Worm (Caenorhabditis elegans): ENCODE data around the gene T16G12.7.

Gene T16G12.7

DNA sequence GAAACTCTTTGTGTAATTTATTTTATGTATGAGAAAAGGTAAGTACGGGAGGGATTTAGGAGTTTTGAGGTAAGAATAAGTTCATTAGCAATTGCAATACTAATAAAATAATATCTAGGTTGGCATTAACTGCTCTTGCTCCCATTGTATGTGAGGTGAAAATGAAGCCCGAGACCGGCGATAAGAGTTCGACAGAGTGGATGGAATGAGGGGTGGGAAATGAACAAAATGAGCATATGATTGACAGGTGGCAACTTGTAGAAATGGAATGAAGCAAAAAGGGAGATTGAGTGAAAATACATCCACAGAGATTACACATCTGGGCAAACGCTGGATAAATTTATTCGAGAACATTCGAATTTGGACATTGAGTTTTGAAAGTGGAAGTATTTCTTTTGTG lies 38.9 kb upstream of the T16G12.7 start:
- TF ChIP-seq madf-2 (tag; optimal IDR thresholded peaks at IDR 0.05) (no peak), ceh-6 (GFP tag; optimal IDR thresholded peaks at IDR 0.05) (no peak), unc-42 (tag; optimal IDR thresholded peaks at IDR 0.05) (no peak), ttx-3 (tag; optimal IDR thresholded peaks at IDR 0.05) (no peak), sdc-2 (tag; optimal IDR thresholded peaks at IDR 0.05) (no peak), hlh-15 (tag; optimal IDR thresholded peaks at IDR 0.05) (no peak)

DNA sequence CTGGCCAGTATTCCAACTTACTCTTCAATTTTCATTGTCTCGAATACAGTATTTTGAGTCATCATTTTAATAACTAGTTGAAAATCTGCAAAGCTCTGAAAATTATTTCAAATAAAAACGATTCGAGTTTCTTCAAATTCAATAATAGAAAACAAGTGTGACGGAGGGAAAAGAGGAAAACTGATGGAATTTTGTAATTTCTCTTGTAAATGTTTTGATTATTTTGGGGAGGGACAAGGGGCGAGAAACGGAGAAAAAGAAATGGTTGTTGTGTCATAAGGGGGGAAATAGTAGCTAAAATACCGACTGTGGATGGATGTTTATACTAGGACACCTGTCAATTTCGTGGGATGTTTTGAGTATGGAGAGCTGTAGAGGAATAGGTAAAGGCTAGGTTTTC lies 38.2 kb upstream of the T16G12.7 start, which contains the start of gene T16G12.9:
TSS of gene T16G12.9 (minus strand) at position 101 of the 400 bp plus-strand sequence.
- no peak for TF ChIP-seq hlh-13 (GFP tag; optimal IDR thresholded peaks at IDR 0.05)
- TF ChIP-seq ceh-14 (tag; optimal IDR thresholded peaks at IDR 0.05) = no peak
- TF ChIP-seq odd-2 (tag; optimal IDR thresholded peaks at IDR 0.05) = no peak
- TF ChIP-seq ceh-45 (GFP tag; IDR thresholded peaks at IDR 0.05) = no peak
- TF ChIP-seq tbx-2 (tag; optimal IDR thresholded peaks at IDR 0.05) = no peak
- TF ChIP-seq eyg-1 (tag; optimal IDR thresholded peaks at IDR 0.05) = no peak

DNA sequence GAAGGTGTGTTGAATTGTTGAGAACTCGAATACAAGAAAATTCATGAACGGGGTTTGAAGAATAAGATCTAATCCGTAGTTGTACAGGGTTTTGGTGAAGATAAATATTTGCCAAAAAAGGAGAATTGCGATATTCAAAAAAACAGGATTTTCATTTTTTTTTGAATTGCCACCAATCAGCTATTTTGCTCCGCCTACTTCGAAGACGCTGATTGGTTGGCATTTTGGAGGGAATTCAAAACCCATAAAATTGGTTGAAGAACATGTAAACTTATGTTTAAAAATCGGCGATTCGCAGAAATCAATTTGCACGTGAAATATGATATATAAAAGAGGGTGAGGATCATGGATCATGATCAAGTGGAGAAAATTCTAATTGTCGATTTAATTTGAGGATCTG lies 36.1 kb upstream of the T16G12.7 start:
- TF ChIP-seq eyg-1 (tag; optimal IDR thresholded peaks at IDR 0.05) (no peak), hlh-8 (tag; optimal IDR thresholded peaks at IDR 0.05) (no peak), nfya-1 (tag; optimal IDR thresholded peaks at IDR 0.05) (peak; percentile 87), ama-1 (optimal IDR thresholded peaks at IDR 0.05) (no peak), T23F11.4 (GFP tag; optimal IDR thresholded peaks at IDR 0.05) (no peak)

DNA sequence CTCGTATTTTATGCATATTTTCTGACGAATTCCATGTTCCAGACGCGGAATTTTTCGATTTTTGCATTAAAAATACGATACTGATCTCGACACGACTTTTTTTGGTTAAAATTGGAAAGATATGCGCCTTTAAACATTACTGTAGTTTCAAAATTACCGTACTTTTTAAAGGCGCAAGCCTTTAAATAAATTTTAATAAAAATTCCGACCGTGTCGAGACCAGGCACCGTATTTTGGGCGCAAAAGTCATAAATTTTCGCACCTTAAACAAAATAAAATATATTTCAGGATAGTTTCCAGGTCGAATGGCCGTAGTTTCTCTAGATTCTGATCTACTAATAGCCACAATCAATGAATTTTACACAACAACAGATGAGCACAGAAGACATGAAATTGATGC lies 29.4 kb upstream of the T16G12.7 start, which contains the start of gene T16G12.6:
TSS of gene T16G12.6 (plus strand) at position 301 of the 400 bp plus-strand sequence.
- TF ChIP-seq che-1 (tag; optimal IDR thresholded peaks at IDR 0.05) (no peak), hlh-15 (tag; optimal IDR thresholded peaks at IDR 0.05) (no peak), eyg-1 (tag; optimal IDR thresholded peaks at IDR 0.05) (no peak), Y22D7AL.16 (tag; optimal IDR thresholded peaks at IDR 0.05) (no peak), elt-4 (tag; optimal IDR thresholded peaks at IDR 0.05) (no peak), ets-4 (tag; optimal IDR thresholded peaks at IDR 0.05) (no peak), F13H6.1 (tag; optimal IDR thresholded peaks at IDR 0.05) (no peak), ceh-2 (tag; optimal IDR thresholded peaks at IDR 0.05) (no peak), C08G9.2 (tag; optimal IDR thresholded peaks at IDR 0.05) (no peak), ceh-31 (tag; optimal IDR thresholded peaks at IDR 0.05) (no peak), pqm-1 (tag; optimal IDR thresholded peaks at IDR 0.05) (no peak), pag-3 (tag; optimal IDR thresholded peaks at IDR 0.05; ENCODE audit: borderline replicate concordance) (no peak), ceh-30 (tag; optimal IDR thresholded peaks at IDR 0.05) (no peak), ceh-6 (GFP tag; optimal IDR thresholded peaks at IDR 0.05) (no peak), ceh-22 (tag; optimal IDR thresholded peaks at IDR 0.05) (no peak), unc-86 (tag; optimal IDR thresholded peaks at IDR 0.05) (no peak), K09A11.1 (tag; optimal IDR thresholded peaks at IDR 0.05; ENCODE audit: insufficient read depth) (no peak), rnt-1 (tag; optimal IDR thresholded peaks at IDR 0.05) (no peak)

ce11 chrIII:10064140-10064539 lies 24.2 kb upstream of the T16G12.7 start, which contains the start of gene ekl-6:
ekl-6 (plus strand) TSS chrIII:10064404.
- TF ChIP-seq ets-4 (tag; optimal IDR thresholded peaks at IDR 0.05) (peak; percentile 74), rnt-1 (tag; optimal IDR thresholded peaks at IDR 0.05) (peak; percentile 15), lin-11 (tag; optimal IDR thresholded peaks at IDR 0.05) (no peak), zip-5 (tag; optimal IDR thresholded peaks at IDR 0.05) (peak; percentile 79), ztf-16 (tag; optimal IDR thresholded peaks at IDR 0.05) (no peak), ceh-2 (tag; optimal IDR thresholded peaks at IDR 0.05) (peak; percentile 90), dmd-4 (tag; optimal IDR thresholded peaks at IDR 0.05; ENCODE audit: borderline replicate concordance) (no peak), pha-4 (tag; optimal IDR thresholded peaks at IDR 0.05) (no peak), ceh-34 (tag; optimal IDR thresholded peaks at IDR 0.05) (no peak), ttx-3 (tag; optimal IDR thresholded peaks at IDR 0.05) (no peak), madf-2 (tag; optimal IDR thresholded peaks at IDR 0.05) (no peak), ceh-18 (tag; optimal IDR thresholded peaks at IDR 0.05) (no peak), ahr-1 (tag; optimal IDR thresholded peaks at IDR 0.05) (no peak), unc-55 (GFP tag; optimal IDR thresholded peaks at IDR 0.05) (no peak), pha-2 (tag; optimal IDR thresholded peaks at IDR 0.05) (no peak), mec-3 (tag; optimal IDR thresholded peaks at IDR 0.05; ENCODE audit: borderline replicate concordance) (peak; percentile 35), che-1 (tag; optimal IDR thresholded peaks at IDR 0.05) (no peak), ceh-24 (tag; optimal IDR thresholded peaks at IDR 0.05) (no peak), sox-2 (GFP tag; IDR thresholded peaks at IDR 0.05) (no peak), hlh-8 (tag; optimal IDR thresholded peaks at IDR 0.05) (peak; percentile 61), unc-3 (GFP tag; conservative IDR thresholded peaks at IDR 0.05) (no peak), unc-3 (tag; optimal IDR thresholded peaks at IDR 0.05) (no peak), ceh-14 (tag; optimal IDR thresholded peaks at IDR 0.05) (peak; percentile 21), tbx-2 (tag; optimal IDR thresholded peaks at IDR 0.05) (peak; percentile 86)

Data from whole organism, late embryonic.